Fruit fly (Drosophila melanogaster): Measurements from ENCODE around the gene Mipp1.
A peak's percentile ranks its signal among the peaks of the same experiment; 100 is the strongest.

The Mipp1 gene

DNA sequence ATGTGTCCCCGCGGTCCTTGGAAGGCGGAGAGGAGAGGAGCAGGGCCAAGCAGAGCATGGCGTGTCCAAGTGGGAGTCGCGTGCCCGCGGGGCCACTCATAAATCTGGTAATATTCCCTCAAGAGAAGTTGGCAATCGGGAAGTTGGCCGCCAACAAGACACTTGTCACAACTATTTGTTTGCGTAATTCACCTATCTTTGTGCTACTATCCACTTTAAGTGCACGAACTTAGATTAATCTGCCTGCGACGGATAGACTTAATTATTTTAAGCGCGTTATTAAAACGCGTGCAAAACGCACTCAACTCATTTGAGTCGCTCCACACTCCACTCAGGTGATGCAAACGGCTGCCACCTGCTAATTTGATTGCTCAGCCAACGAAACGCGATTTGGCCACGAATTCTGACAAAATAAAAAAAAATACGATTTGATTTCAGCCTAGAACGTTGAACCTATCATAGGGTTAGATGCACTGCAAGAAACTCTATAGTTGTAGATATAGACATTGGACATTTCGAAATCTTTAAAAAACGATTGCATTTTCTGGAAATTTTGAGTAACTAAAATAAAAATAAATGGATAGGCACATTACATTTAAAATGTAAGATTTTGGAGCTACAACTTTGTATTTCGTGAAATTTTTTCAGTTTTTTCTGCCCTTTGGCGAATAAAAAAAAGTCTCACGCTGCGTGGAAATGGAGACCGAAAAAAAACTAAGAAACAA is 2.0 kb downstream of the Mipp1 start (continued):
- TF ChIP-seq wor (GFP tag; IDR thresholded peaks at IDR 0.05) (no peak), Nf-YB (GFP tag; optimal IDR thresholded peaks at IDR 0.05) (peak; percentile 3), CG10147 (GFP tag; optimal IDR thresholded peaks at IDR 0.05) (peak; percentile 64), ttk (GFP tag; IDR thresholded peaks at IDR 0.05) (no peak), CG11695 (GFP tag; IDR thresholded peaks at IDR 0.05) (peak; percentile 57; the same call in 2 of the 3 replicates), trem (tag; optimal IDR thresholded peaks at IDR 0.05) (peak; percentile 2), CG10462 (GFP tag; optimal IDR thresholded peaks at IDR 0.05) (no peak), zfh2 (GFP tag; optimal IDR thresholded peaks at IDR 0.05) (peak; percentile 26), kah (GFP tag; optimal IDR thresholded peaks at IDR 0.05) (no peak), ewg (GFP tag; optimal IDR thresholded peaks at IDR 0.05) (no peak), HmgZ (tag; optimal IDR thresholded peaks at IDR 0.05) (no peak), CG15601 (tag; optimal IDR thresholded peaks at IDR 0.05) (no peak), zf30C (GFP tag; optimal IDR thresholded peaks at IDR 0.05) (peak; percentile 54), Dfd (GFP tag; optimal IDR thresholded peaks at IDR 0.05) (no peak), sd (tag; optimal IDR thresholded peaks at IDR 0.05) (peak; percentile 20), CG30431 (GFP tag; optimal IDR thresholded peaks at IDR 0.05) (no peak), Camta (GFP tag; optimal IDR thresholded peaks at IDR 0.05) (peak; percentile 17), Ravus (GFP tag; IDR thresholded peaks at IDR 0.05) (no peak; the same call in 1 of the 2 replicates), Usf (GFP tag; optimal IDR thresholded peaks at IDR 0.05) (no peak), danr (GFP tag; IDR thresholded peaks at IDR 0.05) (no peak), Mrtf (GFP tag; IDR thresholded peaks at IDR 0.05) (0 out of 3 replicates have a peak, but pooled peaks have one; percentile 40), Hr3 (GFP tag; optimal IDR thresholded peaks at IDR 0.05) (peak; percentile 42), Nf-YC (tag; optimal IDR thresholded peaks at IDR 0.05) (peak; percentile 32), B-H2 (GFP tag; optimal IDR thresholded peaks at IDR 0.05) (no peak), Gsc (GFP tag; IDR thresholded peaks at IDR 0.05) (no peak), CG3838 (GFP tag; optimal IDR thresholded peaks at IDR 0.05) (no peak), lov (optimal IDR thresholded peaks at IDR 0.05) (no peak), lov (GFP tag; IDR thresholded peaks at IDR 0.05) (0 out of 3 replicates have a peak, but pooled peaks have one; percentile 38), CG13624 (GFP tag; optimal IDR thresholded peaks at IDR 0.05) (peak; percentile 61), CG17359 (tag; optimal IDR thresholded peaks at IDR 0.05) (peak; percentile 28), peb (GFP tag; IDR thresholded peaks at IDR 0.05) (no peak), ken (GFP tag; IDR thresholded peaks at IDR 0.05) (no peak), CG32767 (GFP tag; IDR thresholded peaks at IDR 0.05) (0 out of 2 replicates have a peak, but pooled peaks have one; percentile 33), tll (GFP tag; optimal IDR thresholded peaks at IDR 0.05) (no peak), phol (tag; optimal IDR thresholded peaks at IDR 0.05) (peak; percentile 47), CG6254 (GFP tag; optimal IDR thresholded peaks at IDR 0.05) (no peak), CG15073 (GFP tag; optimal IDR thresholded peaks at IDR 0.05) (no peak), CG14710 (tag; optimal IDR thresholded peaks at IDR 0.05) (peak; percentile 8), CG15269 (tag; optimal IDR thresholded peaks at IDR 0.05) (peak; percentile 72), GATAe (GFP tag; conservative IDR thresholded peaks at IDR 0.05) (no peak), run (tag; optimal IDR thresholded peaks at IDR 0.05) (no peak), CG9437 (GFP tag; optimal IDR thresholded peaks at IDR 0.05) (peak; percentile 23), CG10267 (tag; optimal IDR thresholded peaks at IDR 0.05) (peak; percentile 34), PHDP (tag; optimal IDR thresholded peaks at IDR 0.05) (peak; percentile 65), p53 (GFP tag; optimal IDR thresholded peaks at IDR 0.05) (no peak), CG15696 (tag; optimal IDR thresholded peaks at IDR 0.05) (no peak), CG8478 (optimal IDR thresholded peaks at IDR 0.05) (no peak), bbx (GFP tag; IDR thresholded peaks at IDR 0.05; ENCODE audit: partially characterized antibody) (no peak), sob (GFP tag; IDR thresholded peaks at IDR 0.05) (peak; percentile 70), pnt (GFP tag; optimal IDR thresholded peaks at IDR 0.05) (peak; percentile 13)
